Worm (Caenorhabditis elegans): ENCODE measurements around the gene sqst-1.

ce11 chrIV:12075497-12075896 is 41.4 kb downstream of the sqst-1 start, which contains the start of gene K08E4.7:
- TF ChIP-seq dao-5 (tag; optimal IDR thresholded peaks at IDR 0.05) (no peak), him-1 (tag; optimal IDR thresholded peaks at IDR 0.05) (no peak)
